Fruit fly (Drosophila melanogaster) whole organism, embryonic: Measurements from ENCODE around the gene CG42514.

Experiments
- Bteb2 ChIP-seq: fragments of 200-800 bp; sonication (Bioruptor generic); optimal IDR thresholded peaks from 2 replicates; lab custom pipeline; 2016; ENCODE audit warnings: missing biosample characterization, missing genetic modification characterization
- CG10431 ChIP-seq: fragments of 200-800 bp; sonication (Bioruptor generic); optimal IDR thresholded peaks from 3 replicates; lab custom pipeline; 2018; ENCODE audit warnings: missing biosample characterization, mild to moderate bottlenecking, missing genetic modification characterization
- CG11504 ChIP-seq: fragments of 200-800 bp; sonication (Bioruptor generic); optimal IDR thresholded peaks from 3 replicates; lab custom pipeline; 2019; ENCODE audit warnings: missing biosample characterization, mild to moderate bottlenecking, missing genetic modification characterization, moderate library complexity
- CG11695 ChIP-seq: fragments of 200-800 bp; sonication (Bioruptor generic); IDR thresholded peaks from 3 replicates; pipeline ENCODE4 v1.3.6; 2022; ENCODE audit warnings: missing biosample characterization, missing genetic modification characterization
- CG1233 ChIP-seq: fragments of 200-800 bp; sonication (Bioruptor generic); optimal IDR thresholded peaks from 4 replicates; lab custom pipeline; 2018; ENCODE audit warnings: missing biosample characterization, mild to moderate bottlenecking, missing genetic modification characterization
- CG12769 ChIP-seq: fragments of 200-800 bp; sonication (Bioruptor generic); optimal IDR thresholded peaks from 2 replicates; lab custom pipeline; 2019; ENCODE audit warnings: missing biosample characterization, mild to moderate bottlenecking, missing genetic modification characterization, moderate library complexity
- CG1647 ChIP-seq: fragments of 200-800 bp; sonication (Bioruptor generic); optimal IDR thresholded peaks from 3 replicates; lab custom pipeline; 2016; ENCODE audit warnings: missing biosample characterization, missing genetic modification characterization
- CG31441 ChIP-seq: fragments of 200-800 bp; sonication (Bioruptor generic); IDR thresholded peaks from 2 replicates; pipeline ENCODE4 v1.3.6; 2022; ENCODE audit warnings: missing biosample characterization, missing genetic modification characterization
- CG33213 ChIP-seq: fragments of 200-800 bp; sonication (Bioruptor generic); optimal IDR thresholded peaks from 3 replicates; lab custom pipeline; 2016; ENCODE audit warnings: missing biosample characterization, missing genetic modification characterization
- CG3838 ChIP-seq: fragments of 200-800 bp; sonication (Bioruptor generic); optimal IDR thresholded peaks from 3 replicates; lab custom pipeline; 2016; ENCODE audit warnings: missing biosample characterization, missing genetic modification characterization
- CG4360 ChIP-seq: fragments of 200-800 bp; sonication (Bioruptor generic); IDR thresholded peaks from 2 replicates; pipeline ENCODE4 v1.3.6; 2022; ENCODE audit warnings: missing biosample characterization, missing genetic modification characterization
- CG6654 ChIP-seq: fragments of 200-800 bp; sonication (Bioruptor generic); optimal IDR thresholded peaks from 2 replicates; lab custom pipeline; 2017; ENCODE audit warnings: missing biosample characterization, mild to moderate bottlenecking, missing genetic modification characterization
- CG6813 ChIP-seq: fragments of 200-800 bp; sonication (Bioruptor generic); optimal IDR thresholded peaks from 2 replicates; lab custom pipeline; 2017; ENCODE audit warnings: missing biosample characterization, missing genetic modification characterization, mild to moderate bottlenecking, moderate library complexity, missing genetic modification reagents
- CG8388 ChIP-seq: fragments of 200-800 bp; sonication (Bioruptor generic); optimal IDR thresholded peaks from 2 replicates; lab custom pipeline; 2019; ENCODE audit warnings: missing biosample characterization, mild to moderate bottlenecking, missing genetic modification characterization, moderate library complexity
- CG9797 ChIP-seq: fragments of 200-800 bp; sonication (Bioruptor generic); optimal IDR thresholded peaks from 3 replicates; lab custom pipeline; 2018; ENCODE audit warnings: missing biosample characterization, mild to moderate bottlenecking, missing genetic modification characterization
- CG9932 ChIP-seq: fragments of 200-800 bp; sonication (Bioruptor generic); IDR thresholded peaks from 2 replicates; pipeline ENCODE4 v1.3.6; 2022; ENCODE audit warnings: missing biosample characterization, missing genetic modification characterization
- CoRest ChIP-seq: fragments of 200-800 bp; sonication (Bioruptor generic); optimal IDR thresholded peaks from 3 replicates; lab custom pipeline; 2018; ENCODE audit warnings: missing biosample characterization, mild to moderate bottlenecking, missing genetic modification characterization, moderate library complexity
- CrebB ChIP-seq: fragments of 200-800 bp; sonication (Bioruptor generic); optimal IDR thresholded peaks from 3 replicates; lab custom pipeline; 2018; ENCODE audit warnings: missing biosample characterization, mild to moderate bottlenecking, missing genetic modification characterization
- D19A ChIP-seq: fragments of 200-800 bp; optimal IDR thresholded peaks from 3 replicates; lab custom pipeline; 2019; ENCODE audit warnings: missing biosample characterization, mild to moderate bottlenecking, missing genetic modification characterization, moderate library complexity
- Dip2 ChIP-seq: fragments of 200-800 bp; sonication (Bioruptor generic); IDR thresholded peaks from 2 replicates; pipeline ENCODE4 v1.3.6; 2022; ENCODE audit warnings: missing biosample characterization, missing genetic modification characterization
- Dp ChIP-seq: fragments of 200-800 bp; sonication (Bioruptor generic); optimal IDR thresholded peaks from 2 replicates; lab custom pipeline; 2018; ENCODE audit warnings: missing biosample characterization, mild to moderate bottlenecking, missing genetic modification characterization, moderate library complexity
- E2f2 ChIP-seq: fragments of 200-800 bp; sonication (Bioruptor generic); IDR thresholded peaks from 2 replicates; pipeline ENCODE4 v1.3.6; 2022; ENCODE audit warnings: missing biosample characterization, missing genetic modification characterization
- HLH4C ChIP-seq: fragments of 200-800 bp; sonication (Bioruptor generic); IDR thresholded peaks from 3 replicates; pipeline ENCODE4 v1.3.6; 2022; ENCODE audit warnings: missing biosample characterization, missing genetic modification characterization; ENCODE audit not compliant: partially characterized antibody
- MTF-1 ChIP-seq: fragments of 200-800 bp; sonication (Bioruptor generic); optimal IDR thresholded peaks from 2 replicates; lab custom pipeline; 2018; ENCODE audit warnings: missing biosample characterization, mild to moderate bottlenecking, missing genetic modification characterization, borderline replicate concordance
- NC2α ChIP-seq: fragments of 200-800 bp; sonication (Bioruptor generic); optimal IDR thresholded peaks from 2 replicates; lab custom pipeline; 2016; ENCODE audit warnings: missing biosample characterization, missing genetic modification characterization
- NC2β ChIP-seq: fragments of 200-800 bp; sonication (Bioruptor generic); optimal IDR thresholded peaks from 2 replicates; lab custom pipeline; 2016; ENCODE audit warnings: missing biosample characterization, missing genetic modification characterization
- Sox102F ChIP-seq: fragments of 200-800 bp; sonication (Bioruptor generic); optimal IDR thresholded peaks from 2 replicates; lab custom pipeline; 2018; ENCODE audit warnings: missing biosample characterization, mild to moderate bottlenecking, missing genetic modification characterization, moderate library complexity
- ab ChIP-seq: fragments of 200-800 bp; sonication (Bioruptor generic); optimal IDR thresholded peaks from 2 replicates; lab custom pipeline; 2016; ENCODE audit warnings: missing biosample characterization, missing genetic modification characterization
- abd-A ChIP-seq: fragments of 200-800 bp; sonication (Bioruptor generic); optimal IDR thresholded peaks from 3 replicates; lab custom pipeline; 2019; ENCODE audit warnings: missing biosample characterization, mild to moderate bottlenecking, missing genetic modification characterization, moderate library complexity
- amos ChIP-seq: fragments of 200-800 bp; sonication (Bioruptor generic); IDR thresholded peaks from 2 replicates; pipeline ENCODE4 v1.3.6; 2022; ENCODE audit warnings: missing biosample characterization, missing genetic modification characterization; ENCODE audit not compliant: partially characterized antibody
- caup ChIP-seq: fragments of 200-800 bp; sonication (Bioruptor generic); optimal IDR thresholded peaks from 3 replicates; lab custom pipeline; 2017; ENCODE audit warnings: missing biosample characterization, mild to moderate bottlenecking, missing genetic modification characterization, moderate library complexity; ENCODE audit not compliant: severe bottlenecking
- ci ChIP-seq: fragments of 200-800 bp; sonication (Bioruptor generic); IDR thresholded peaks from 3 replicates; pipeline ENCODE4 v1.3.6; 2022; ENCODE audit warnings: missing biosample characterization, missing genetic modification characterization
- hbn ChIP-seq: fragments of 200-800 bp; sonication (Bioruptor generic); IDR thresholded peaks from 2 replicates; pipeline ENCODE4 v1.3.6; 2022; ENCODE audit warnings: missing biosample characterization, missing genetic modification characterization; ENCODE audit not compliant: partially characterized antibody
- lmd ChIP-seq: fragments of 200-800 bp; sonication (Bioruptor generic); IDR thresholded peaks from 2 replicates; pipeline ENCODE4 v1.3.6; 2022; ENCODE audit warnings: missing biosample characterization, missing genetic modification characterization
- lola ChIP-seq, 3 experiments: fragments of >200 bp in 2 of 3; fragments of 200-800 bp in 1 of 3; sonication (Bioruptor generic) in 1 of 3; optimal IDR thresholded peaks; 2 replicates each; lab custom pipeline; 2017 to 2019; ENCODE audit warnings: missing biosample characterization in 3 of 3, missing genetic modification characterization in 3 of 3, mild to moderate bottlenecking in 1 of 3, moderate library complexity in 1 of 3
- lov ChIP-seq, 2 experiments: fragments of 200-800 bp in 1 of 2; fragments of >200 bp in 1 of 2; sonication (Bioruptor generic) in 1 of 2; IDR thresholded peaks in 1 of 2; optimal IDR thresholded peaks in 1 of 2; 2 replicates in 1 of 2; 3 replicates in 1 of 2; pipeline versions ENCODE4 v1.3.6 to Lab custom; 2017 to 2022; ENCODE audit warnings: missing biosample characterization in 1 of 2, missing genetic modification characterization in 1 of 2
- nau ChIP-seq: fragments of 200-800 bp; sonication (Bioruptor generic); optimal IDR thresholded peaks from 3 replicates; lab custom pipeline; 2017; ENCODE audit warnings: missing biosample characterization, mild to moderate bottlenecking, missing genetic modification characterization, missing genetic modification reagents
- nerfin-2 ChIP-seq: fragments of 200-800 bp; sonication (Bioruptor generic); IDR thresholded peaks from 2 replicates; pipeline ENCODE4 v1.3.6; 2022; ENCODE audit warnings: missing biosample characterization, missing genetic modification characterization; ENCODE audit not compliant: partially characterized antibody
- pho ChIP-seq: fragments of 200-800 bp; sonication (Bioruptor generic); optimal IDR thresholded peaks from 2 replicates; lab custom pipeline; 2016; ENCODE audit warnings: missing biosample characterization, missing genetic modification characterization
- pzg ChIP-seq: fragments of 200-800 bp; sonication (Bioruptor generic); optimal IDR thresholded peaks from 3 replicates; lab custom pipeline; 2018; ENCODE audit warnings: missing biosample characterization, mild to moderate bottlenecking, missing genetic modification characterization, moderate library complexity
- rib ChIP-seq: fragments of 200-800 bp; sonication (Bioruptor generic); IDR thresholded peaks from 2 replicates; pipeline ENCODE4 v1.3.6; 2022; ENCODE audit warnings: missing biosample characterization, missing genetic modification characterization
- schlank ChIP-seq: fragments of 200-800 bp; sonication (Bioruptor generic); optimal IDR thresholded peaks from 2 replicates; lab custom pipeline; 2018; ENCODE audit warnings: missing biosample characterization, mild to moderate bottlenecking, missing genetic modification characterization
- slou ChIP-seq: fragments of 200-800 bp; sonication (Bioruptor generic); optimal IDR thresholded peaks from 3 replicates; lab custom pipeline; 2016; ENCODE audit warnings: missing biosample characterization, missing genetic modification characterization
- trh ChIP-seq: fragments of 200-800 bp; sonication (Bioruptor generic); optimal IDR thresholded peaks from 2 replicates; lab custom pipeline; 2016; ENCODE audit warnings: missing biosample characterization, missing genetic modification characterization
- ttk ChIP-seq: fragments of 200-800 bp; sonication (Bioruptor generic); IDR thresholded peaks from 2 replicates; pipeline ENCODE4 v2.1.2; 2022; ENCODE audit warnings: missing biosample characterization, missing genetic modification characterization
- tx ChIP-seq: fragments of 200-800 bp; sonication (Bioruptor generic); optimal IDR thresholded peaks from 2 replicates; lab custom pipeline; 2016; ENCODE audit warnings: missing biosample characterization, missing genetic modification characterization
- vvl ChIP-seq: fragments of 200-800 bp; sonication (Bioruptor generic); IDR thresholded peaks from 2 replicates; pipeline ENCODE4 v1.3.6; 2022; ENCODE audit warnings: missing biosample characterization, missing genetic modification characterization
- zfh1 ChIP-seq: fragments of 200-800 bp; sonication (Bioruptor generic); IDR thresholded peaks from 3 replicates; pipeline ENCODE4 v1.3.6; 2022; ENCODE audit warnings: missing biosample characterization, missing genetic modification characterization

CG42514 gene

dm6 chr3L:16488483-16489258 is 7.4 kb downstream of the CG42514 start (continued):
- no peak; the same call in 2 of the 3 replicates for TF ChIP-seq CG11695
- no peak for TF ChIP-seq NC2β (GFP tag; lab: Kevin White, UChicago)
- no peak for TF ChIP-seq Dp (GFP tag; lab: Kevin White, UChicago)
- no peak for TF ChIP-seq CG9932
- TF ChIP-seq pho, result no peak
- TF ChIP-seq HLH4C, result no peak
- TF ChIP-seq tx (GFP tag; lab: Kevin White, UChicago), result no peak
- no peak for TF ChIP-seq vvl (GFP tag; lab: Robert Waterston, UW)
- TF ChIP-seq hbn (GFP tag; lab: Robert Waterston, UW), result no peak
- no peak for TF ChIP-seq CG3838 (GFP tag; lab: Kevin White, UChicago)
- no peak for TF ChIP-seq zfh1 (GFP tag; lab: Robert Waterston, UW)
- TF ChIP-seq nau (GFP tag; lab: Kevin White, UChicago), result no peak
- no peak for TF ChIP-seq E2f2
- no peak for TF ChIP-seq CG6654 (GFP tag; lab: Kevin White, UChicago)
- TF ChIP-seq D19A (tag; lab: Kevin White, UChicago), result no peak
- no peak for TF ChIP-seq CG1233 (GFP tag; lab: Kevin White, UChicago)
- TF ChIP-seq rib (GFP tag; lab: Robert Waterston, UW), result no peak
- TF ChIP-seq Sox102F (GFP tag; lab: Kevin White, UChicago), result peak; percentile 48
- peak in 1 of 3 experiments; percentile 66 for TF ChIP-seq lola (GFP tag; optimal IDR thresholded peaks at IDR 0.05; lab: Kevin White, UChicago)
- TF ChIP-seq CG6813 (GFP tag; lab: Kevin White, UChicago), result peak; percentile 49
- TF ChIP-seq ab, result no peak
- TF ChIP-seq lmd (GFP tag; lab: Robert Waterston, UW), result peak; percentile 33; the same call in 1 of the 2 replicates
- no peak for TF ChIP-seq nerfin-2 (GFP tag; lab: Robert Waterston, UW)
- TF ChIP-seq CG11504 (tag; lab: Kevin White, UChicago), result peak; percentile 56
- TF ChIP-seq CG1647, result no peak
- TF ChIP-seq ci (GFP tag; lab: Robert Waterston, UW), result 0 out of 3 replicates have a peak, but pooled peaks have one; percentile 54
- TF ChIP-seq CrebB (tag; lab: Kevin White, UChicago), result no peak
- TF ChIP-seq CG12769 (tag; lab: Kevin White, UChicago), result no peak
- no peak for TF ChIP-seq Dip2
- TF ChIP-seq lov (optimal IDR thresholded peaks at IDR 0.05; lab: Kevin White, UChicago), result no peak
- TF ChIP-seq lov (GFP tag; IDR thresholded peaks at IDR 0.05; lab: Robert Waterston, UW), result no peak
- peak; percentile 57 for TF ChIP-seq CG31441 (GFP tag; lab: Robert Waterston, UW)
- TF ChIP-seq abd-A, result peak; percentile 62
- no peak for TF ChIP-seq amos (GFP tag; lab: Robert Waterston, UW)
- TF ChIP-seq CoRest, result peak; percentile 24
- no peak for TF ChIP-seq pzg (GFP tag; lab: Kevin White, UChicago)
- TF ChIP-seq trh (GFP tag; lab: Kevin White, UChicago), result no peak
- TF ChIP-seq caup (GFP tag; lab: Kevin White, UChicago), result no peak
- no peak for TF ChIP-seq CG10431
- TF ChIP-seq MTF-1 (GFP tag; lab: Kevin White, UChicago), result peak; percentile 10
- peak; percentile 55 for TF ChIP-seq CG8388
- TF ChIP-seq NC2α (GFP tag; lab: Kevin White, UChicago), result no peak
- no peak for TF ChIP-seq Bteb2 (GFP tag; lab: Kevin White, UChicago)
- TF ChIP-seq schlank (tag; lab: Kevin White, UChicago), result no peak
- TF ChIP-seq CG9797 (GFP tag; lab: Kevin White, UChicago), result no peak
- no peak for TF ChIP-seq slou (GFP tag; lab: Kevin White, UChicago)
- peak; percentile 43; the same call in 1 of the 2 replicates for TF ChIP-seq ttk
- peak; percentile 89 for TF ChIP-seq CG4360 (GFP tag; lab: Robert Waterston, UW)
- no peak for TF ChIP-seq CG33213
